Fruit fly (Drosophila melanogaster): Measurements from ENCODE around the gene FucTD.
A peak's percentile ranks its signal among the peaks of the same experiment; 100 is the strongest.
"Not testable (repeated sequence)": the region's sequence is repeated elsewhere in the genome, so short reads cannot be mapped to it uniquely, and the experiment has no call there.

Gene FucTD

DNA sequence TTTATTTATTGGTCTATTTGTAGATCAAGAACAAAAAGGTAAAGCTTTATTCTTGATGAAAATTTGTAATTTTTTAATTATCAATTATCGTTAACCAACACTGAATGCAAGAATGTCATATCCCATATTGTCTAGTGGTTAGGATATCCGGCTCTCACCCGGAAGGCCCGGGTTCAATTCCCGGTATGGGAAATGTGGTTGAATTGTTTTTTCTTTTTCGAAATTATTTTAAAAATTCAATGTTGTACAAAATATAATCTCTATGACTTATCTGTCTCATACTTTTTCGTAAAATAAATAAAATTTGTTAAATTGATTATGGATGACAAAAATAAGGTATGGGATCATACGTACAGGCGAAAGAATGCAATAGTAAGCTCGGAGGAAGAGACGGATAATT, 17.7 kb upstream of the FucTD start, which contains the start of gene CG32320:
Gene CG32320 (plus strand): TSS at position 301 of the 400 bp plus-strand sequence.
- TF ChIP-seq Jra, OdsH, psq (GFP tag; optimal IDR thresholded peaks at IDR 0.05): not testable (repeated sequence)

DNA sequence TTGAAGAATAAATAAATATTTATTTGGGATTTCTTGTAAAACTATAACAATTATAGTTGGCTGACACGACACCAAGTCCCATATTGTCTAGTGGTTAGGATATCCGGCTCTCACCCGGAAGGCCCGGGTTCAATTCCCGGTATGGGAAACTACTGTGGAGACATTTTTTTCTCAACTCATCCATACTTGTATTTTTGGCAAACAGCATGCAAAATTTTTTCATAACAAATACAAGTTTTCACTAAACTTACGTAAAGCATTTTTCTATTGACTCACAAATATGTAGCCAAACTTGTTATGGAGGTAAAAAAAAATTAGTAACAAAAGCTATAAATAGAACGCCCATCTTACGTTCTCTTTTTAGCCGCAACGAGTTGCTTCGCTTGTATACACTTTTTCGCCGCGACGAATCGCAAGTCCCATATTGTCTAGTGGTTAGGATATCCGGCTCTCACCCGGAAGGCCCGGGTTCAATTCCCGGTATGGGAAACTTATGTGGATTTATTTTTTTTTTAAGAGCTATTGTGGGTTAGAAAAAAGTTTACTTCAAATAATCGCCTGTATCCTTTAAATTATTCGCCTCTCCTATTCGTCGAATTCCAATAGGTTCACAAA, 14.6 kb upstream of the FucTD start:
- no peak for TF ChIP-seq ey (GFP tag; optimal IDR thresholded peaks at IDR 0.05)
- TF ChIP-seq Sp1 (GFP tag; optimal IDR thresholded peaks at IDR 0.05) = no peak
- TF ChIP-seq Hnf4 (GFP tag; optimal IDR thresholded peaks at IDR 0.05) = no peak
- TF ChIP-seq CG9705 (GFP tag; optimal IDR thresholded peaks at IDR 0.05) = no peak
- no peak for TF ChIP-seq lola (GFP tag; optimal IDR thresholded peaks at IDR 0.05)
- TF ChIP-seq dmrt93B (GFP tag; optimal IDR thresholded peaks at IDR 0.05) = no peak

DNA sequence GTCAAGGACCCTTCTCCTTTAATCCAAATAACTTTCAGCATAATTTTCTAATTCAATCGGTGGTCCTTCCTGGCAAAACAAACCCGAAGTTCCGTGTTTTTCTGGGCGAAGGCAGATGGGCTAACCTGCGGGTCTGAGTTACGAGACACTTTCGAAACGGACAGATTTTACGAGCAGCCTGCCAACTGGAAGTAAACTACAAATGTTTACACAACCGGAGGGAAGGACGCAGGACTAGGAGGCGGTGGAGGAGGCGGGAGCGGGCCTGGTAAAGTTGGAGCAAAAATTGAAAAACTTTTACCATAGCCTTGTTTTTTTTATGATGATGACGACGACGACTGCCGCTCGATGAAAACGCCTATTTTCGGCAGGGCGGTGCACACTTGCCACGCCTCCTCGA, 13.9 kb upstream of the FucTD start:
- TF ChIP-seq Myc (optimal IDR thresholded peaks at IDR 0.05) (no peak), Dfd (GFP tag; optimal IDR thresholded peaks at IDR 0.05) (no peak), CG9705 (GFP tag; optimal IDR thresholded peaks at IDR 0.05) (no peak), sv (GFP tag; optimal IDR thresholded peaks at IDR 0.05) (no peak), CrebA (GFP tag; optimal IDR thresholded peaks at IDR 0.05; ENCODE audit: borderline replicate concordance) (no peak), GATAd (GFP tag; optimal IDR thresholded peaks at IDR 0.05) (no peak), sage (GFP tag; optimal IDR thresholded peaks at IDR 0.05) (no peak)

- no peak for TF ChIP-seq Myc (optimal IDR thresholded peaks at IDR 0.05)
Observed at dm6 chr3L:1404549-1404948, 11.5 kb upstream of the FucTD start.

DNA sequence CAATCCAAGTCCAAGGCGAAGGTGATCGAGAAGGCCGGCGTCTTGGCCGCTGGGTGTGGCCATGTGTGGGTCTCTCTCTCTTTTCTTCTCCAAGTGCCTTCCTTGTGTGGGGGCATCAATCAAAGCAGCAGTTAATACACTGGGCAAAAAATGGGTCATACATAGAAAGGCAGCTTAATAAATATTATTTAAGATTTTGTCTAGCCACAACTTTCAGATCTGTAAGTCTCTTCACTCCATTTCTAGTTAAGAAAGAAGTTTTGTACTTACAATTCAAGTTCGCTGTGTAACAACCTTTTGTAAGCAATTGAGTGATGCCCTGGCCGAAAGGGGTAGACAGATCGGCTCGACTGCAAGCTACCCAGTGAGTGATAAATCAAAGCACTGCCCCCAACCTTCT, 7.9 kb upstream of the FucTD start:
- TF ChIP-seq dmrt93B (GFP tag; optimal IDR thresholded peaks at IDR 0.05) (peak; percentile 4), woc (GFP tag; optimal IDR thresholded peaks at IDR 0.05) (peak; percentile 52), CG32264 (GFP tag; optimal IDR thresholded peaks at IDR 0.05) (peak; percentile 17), h (GFP tag; optimal IDR thresholded peaks at IDR 0.05) (no peak), fru (GFP tag; optimal IDR thresholded peaks at IDR 0.05) (peak; percentile 3), dl (GFP tag; optimal IDR thresholded peaks at IDR 0.05; ENCODE audit: insufficient read depth in 1 of 2, partially characterized antibody in 2 of 2) (no peak)

dm6 chr3L:1410369-1411107, 5.5 kb upstream of the FucTD start, which contains the start of gene CG9168:
TSS of gene CG9168 (plus strand) at chr3L:1411057.
- TF ChIP-seq Myc (optimal IDR thresholded peaks at IDR 0.05) (no peak), Sp1 (GFP tag; optimal IDR thresholded peaks at IDR 0.05) (no peak), Vsx2 (GFP tag; optimal IDR thresholded peaks at IDR 0.05; ENCODE audit: partially characterized antibody) (no peak), Hr78 (GFP tag; optimal IDR thresholded peaks at IDR 0.05) (no peak), Dif (GFP tag; optimal IDR thresholded peaks at IDR 0.05; ENCODE audit: partially characterized antibody) (no peak), dsf (GFP tag; optimal IDR thresholded peaks at IDR 0.05; ENCODE audit: borderline replicate concordance) (no peak), N (GFP tag; optimal IDR thresholded peaks at IDR 0.05) (no peak), Mio (GFP tag; optimal IDR thresholded peaks at IDR 0.05) (no peak), dl (GFP tag; optimal IDR thresholded peaks at IDR 0.05; ENCODE audit: insufficient read depth in 1 of 2, partially characterized antibody in 2 of 2) (no peak), h (GFP tag; optimal IDR thresholded peaks at IDR 0.05) (no peak), br (GFP tag; optimal IDR thresholded peaks at IDR 0.05) (no peak), foxo (GFP tag; optimal IDR thresholded peaks at IDR 0.05) (no peak), ey (GFP tag; optimal IDR thresholded peaks at IDR 0.05) (no peak), brk (GFP tag; optimal IDR thresholded peaks at IDR 0.05) (no peak), HLH106 (tag; optimal IDR thresholded peaks at IDR 0.05) (no peak), Hr83 (GFP tag; optimal IDR thresholded peaks at IDR 0.05; ENCODE audit: poor library complexity, severe bottlenecking) (no peak), pan (optimal IDR thresholded peaks at IDR 0.05) (no peak), tai (GFP tag; optimal IDR thresholded peaks at IDR 0.05) (no peak), sage (GFP tag; optimal IDR thresholded peaks at IDR 0.05) (no peak), rgr (GFP tag; optimal IDR thresholded peaks at IDR 0.05) (no peak)
